Fruit fly (Drosophila melanogaster): ENCODE data around the gene CG13299.

dm6 chr3L:6215976-6216786 lies 16.0 kb downstream of the CG13299 start:
- TF ChIP-seq ttk (optimal IDR thresholded peaks at IDR 0.05) = no peak
- TF ChIP-seq psq (optimal IDR thresholded peaks at IDR 0.05) = no peak
- TF ChIP-seq insv (optimal IDR thresholded peaks at IDR 0.05) = no peak
- no peak for TF ChIP-seq Myc (optimal IDR thresholded peaks at IDR 0.05)
- TF ChIP-seq Sin3A (optimal IDR thresholded peaks at IDR 0.05) = no peak

Measured in Kc167 (cell line).